Fruit fly (Drosophila melanogaster) whole organism, embryonic: ENCODE data around the gene CG11131.

ENCODE experiments used
- Abd-B ChIP-seq: fragments of 200-800 bp; sonication (Bioruptor generic); optimal IDR thresholded peaks from 2 replicates; lab custom pipeline; 2018; ENCODE audit warnings: missing biosample characterization, mild to moderate bottlenecking, missing genetic modification characterization, moderate library complexity
- Awh ChIP-seq: fragments of 200-800 bp; sonication (Bioruptor generic); IDR thresholded peaks from 2 replicates; pipeline ENCODE4, ENCODE4 v1.3.6; 2022; ENCODE audit warnings: missing biosample characterization, missing genetic modification characterization
- Blimp-1 ChIP-seq: fragments of 200-800 bp; sonication (Bioruptor generic); optimal IDR thresholded peaks from 3 replicates; lab custom pipeline; 2018; ENCODE audit warnings: missing biosample characterization, missing genetic modification characterization, mild to moderate bottlenecking, moderate library complexity, missing genetic modification reagents
- BtbVII ChIP-seq: fragments of 200-800 bp; sonication (Bioruptor generic); optimal IDR thresholded peaks from 3 replicates; lab custom pipeline; 2017; ENCODE audit warnings: missing biosample characterization, mild to moderate bottlenecking, missing genetic modification characterization
- CG10654 ChIP-seq: fragments of 200-800 bp; sonication (Bioruptor generic); optimal IDR thresholded peaks from 2 replicates; lab custom pipeline; 2016; ENCODE audit warnings: missing biosample characterization, missing genetic modification characterization
- CG10959 ChIP-seq: fragments of 200-800 bp; sonication (Bioruptor generic); IDR thresholded peaks from 2 replicates; pipeline ENCODE4 v1.3.6; 2022; ENCODE audit warnings: missing biosample characterization, missing genetic modification characterization
- CG12391 ChIP-seq: fragments of 200-800 bp; sonication (Bioruptor generic); optimal IDR thresholded peaks from 3 replicates; lab custom pipeline; 2018; ENCODE audit warnings: missing biosample characterization, mild to moderate bottlenecking, missing genetic modification characterization, moderate library complexity
- CG12744 ChIP-seq: fragments of 200-800 bp; sonication (Bioruptor generic); optimal IDR thresholded peaks from 2 replicates; lab custom pipeline; 2016; ENCODE audit warnings: missing biosample characterization, missing genetic modification characterization
- CG13894 ChIP-seq: fragments of 200-800 bp; sonication (Bioruptor generic); optimal IDR thresholded peaks from 3 replicates; lab custom pipeline; 2018; ENCODE audit warnings: missing biosample characterization, mild to moderate bottlenecking, missing genetic modification characterization, moderate library complexity
- CG14710 ChIP-seq: fragments of 200-800 bp; sonication (Bioruptor generic); optimal IDR thresholded peaks from 3 replicates; lab custom pipeline; 2019; ENCODE audit warnings: missing biosample characterization, mild to moderate bottlenecking, missing genetic modification characterization, moderate library complexity
- CG15696 ChIP-seq: fragments of 200-800 bp; sonication (Bioruptor generic); optimal IDR thresholded peaks from 2 replicates; lab custom pipeline; 2019; ENCODE audit warnings: missing biosample characterization, mild to moderate bottlenecking, missing genetic modification characterization, moderate library complexity
- CG1647 ChIP-seq: fragments of 200-800 bp; sonication (Bioruptor generic); optimal IDR thresholded peaks from 3 replicates; lab custom pipeline; 2016; ENCODE audit warnings: missing biosample characterization, missing genetic modification characterization
- CG16815 ChIP-seq: fragments of 200-800 bp; sonication (Bioruptor generic); optimal IDR thresholded peaks from 3 replicates; lab custom pipeline; 2017; ENCODE audit warnings: missing biosample characterization, mild to moderate bottlenecking, missing genetic modification characterization
- CG17186 ChIP-seq: fragments of 200-800 bp; sonication (Bioruptor generic); optimal IDR thresholded peaks from 3 replicates; lab custom pipeline; 2017; ENCODE audit warnings: missing biosample characterization, missing genetic modification reagents, missing genetic modification characterization
- CG17361 ChIP-seq: fragments of 200-800 bp; sonication (Bioruptor generic); IDR thresholded peaks from 3 replicates; pipeline ENCODE4 v1.3.6; 2022; ENCODE audit warnings: missing biosample characterization, missing genetic modification characterization
- CG17385 ChIP-seq: fragments of 200-800 bp; sonication (Bioruptor generic); optimal IDR thresholded peaks from 3 replicates; lab custom pipeline; 2018; ENCODE audit warnings: missing biosample characterization, mild to moderate bottlenecking, missing genetic modification characterization
- CG17912 ChIP-seq: fragments of 200-800 bp; sonication (Bioruptor generic); optimal IDR thresholded peaks from 2 replicates; lab custom pipeline; 2018; ENCODE audit warnings: missing biosample characterization, mild to moderate bottlenecking, missing genetic modification characterization
- CG2120 ChIP-seq: fragments of 200-800 bp; sonication (Bioruptor generic); optimal IDR thresholded peaks from 3 replicates; lab custom pipeline; 2016; ENCODE audit warnings: missing biosample characterization, missing genetic modification characterization
- CG2202 ChIP-seq: fragments of 200-800 bp; sonication (Bioruptor generic); optimal IDR thresholded peaks from 2 replicates; lab custom pipeline; 2018; ENCODE audit warnings: missing biosample characterization, mild to moderate bottlenecking, missing genetic modification characterization
- CG31441 ChIP-seq: fragments of 200-800 bp; sonication (Bioruptor generic); IDR thresholded peaks from 2 replicates; pipeline ENCODE4 v1.3.6; 2022; ENCODE audit warnings: missing biosample characterization, missing genetic modification characterization
- CG34422 ChIP-seq: fragments of 200-800 bp; sonication (Bioruptor generic); IDR thresholded peaks from 3 replicates; pipeline ENCODE4 v1.3.6; 2022; ENCODE audit warnings: missing biosample characterization, missing genetic modification characterization
- CG5180 ChIP-seq: fragments of 200-800 bp; sonication (Bioruptor generic); optimal IDR thresholded peaks from 3 replicates; lab custom pipeline; 2017; ENCODE audit warnings: missing biosample characterization, missing genetic modification characterization, mild to moderate bottlenecking, moderate library complexity, missing genetic modification reagents
- CG6272 ChIP-seq: fragments of 200-800 bp; sonication (Bioruptor generic); IDR thresholded peaks from 2 replicates; pipeline ENCODE4 v1.3.6; 2022; ENCODE audit warnings: missing biosample characterization, missing genetic modification characterization
- CG6654 ChIP-seq: fragments of 200-800 bp; sonication (Bioruptor generic); optimal IDR thresholded peaks from 2 replicates; lab custom pipeline; 2017; ENCODE audit warnings: missing biosample characterization, mild to moderate bottlenecking, missing genetic modification characterization
- CG6765 ChIP-seq: fragments of 200-800 bp; sonication (Bioruptor generic); optimal IDR thresholded peaks from 3 replicates; lab custom pipeline; 2017; ENCODE audit warnings: missing biosample characterization, mild to moderate bottlenecking, missing genetic modification characterization
- CG7357 ChIP-seq: fragments of 200-800 bp; sonication (Bioruptor generic); IDR thresholded peaks from 3 replicates; pipeline ENCODE4 v1.3.6; 2022; ENCODE audit warnings: missing biosample characterization, missing genetic modification characterization
- CG9727 ChIP-seq: fragments of 200-800 bp; sonication (Bioruptor generic); optimal IDR thresholded peaks from 3 replicates; lab custom pipeline; 2017; ENCODE audit warnings: missing biosample characterization, mild to moderate bottlenecking, missing genetic modification characterization
- Dip3 ChIP-seq: fragments of 200-800 bp; sonication (Bioruptor generic); optimal IDR thresholded peaks from 3 replicates; lab custom pipeline; 2016; ENCODE audit warnings: missing biosample characterization, missing genetic modification characterization
- Dref ChIP-seq: fragments of 200-800 bp; sonication (Bioruptor generic); IDR thresholded peaks from 2 replicates; pipeline ENCODE4 v1.3.6; 2022; ENCODE audit warnings: missing biosample characterization, missing genetic modification characterization
- Eip74EF ChIP-seq, 2 experiments: fragments of 200-800 bp in 1 of 2; fragments of >200 bp in 1 of 2; sonication (Bioruptor generic) in 1 of 2; optimal IDR thresholded peaks; 2 replicates each; lab custom pipeline; 2017 to 2019; ENCODE audit warnings: missing biosample characterization in 2 of 2, missing genetic modification characterization in 2 of 2, mild to moderate bottlenecking in 1 of 2, moderate library complexity in 1 of 2
- Hand ChIP-seq: fragments of 200-800 bp; sonication (Bioruptor generic); optimal IDR thresholded peaks from 2 replicates; lab custom pipeline; 2017; ENCODE audit warnings: mild to moderate bottlenecking, missing biosample characterization, missing genetic modification reagents, missing genetic modification characterization
- Mrtf ChIP-seq: fragments of 200-800 bp; sonication (Bioruptor generic); IDR thresholded peaks from 3 replicates; pipeline ENCODE4 v1.3.6; 2022; ENCODE audit warnings: missing biosample characterization, missing genetic modification characterization
- NK7.1 ChIP-seq: fragments of 200-800 bp; sonication (Bioruptor generic); optimal IDR thresholded peaks from 3 replicates; lab custom pipeline; 2016; ENCODE audit warnings: missing biosample characterization, missing genetic modification characterization
- Oaz ChIP-seq: fragments of 200-800 bp; sonication (Bioruptor generic); IDR thresholded peaks from 2 replicates; pipeline ENCODE4 v1.3.6; 2022; ENCODE audit warnings: missing biosample characterization, missing genetic modification characterization
- Poxn ChIP-seq: fragments of 200-800 bp; sonication (Bioruptor generic); IDR thresholded peaks from 2 replicates; pipeline ENCODE4 v1.3.6; 2022; ENCODE audit warnings: missing biosample characterization, missing genetic modification characterization
- Vsx1 ChIP-seq: fragments of 200-800 bp; sonication (Bioruptor generic); optimal IDR thresholded peaks from 2 replicates; lab custom pipeline; 2017; ENCODE audit warnings: missing biosample characterization, mild to moderate bottlenecking, missing genetic modification characterization, missing genetic modification reagents
- Xbp1 ChIP-seq: fragments of 200-800 bp; sonication (Bioruptor generic); optimal IDR thresholded peaks from 3 replicates; lab custom pipeline; 2016; ENCODE audit warnings: missing biosample characterization, mild to moderate bottlenecking, missing genetic modification characterization
- ase ChIP-seq: fragments of 200-800 bp; sonication (Bioruptor generic); IDR thresholded peaks from 3 replicates; pipeline ENCODE4 v1.3.6; 2022; ENCODE audit warnings: missing biosample characterization, missing genetic modification characterization
- ci ChIP-seq: fragments of 200-800 bp; sonication (Bioruptor generic); IDR thresholded peaks from 3 replicates; pipeline ENCODE4 v1.3.6; 2022; ENCODE audit warnings: missing biosample characterization, missing genetic modification characterization
- fd3F ChIP-seq: fragments of 200-800 bp; sonication (Bioruptor generic); optimal IDR thresholded peaks from 2 replicates; lab custom pipeline; 2018; ENCODE audit warnings: missing biosample characterization, mild to moderate bottlenecking, missing genetic modification characterization, moderate library complexity
- gsb-n ChIP-seq: fragments of 200-800 bp; sonication (Bioruptor generic); optimal IDR thresholded peaks from 3 replicates; lab custom pipeline; 2018; ENCODE audit warnings: missing biosample characterization, mild to moderate bottlenecking, missing genetic modification characterization
- luna ChIP-seq: fragments of 200-800 bp; sonication (Bioruptor generic); optimal IDR thresholded peaks from 2 replicates; lab custom pipeline; 2016; ENCODE audit warnings: missing biosample characterization, missing genetic modification characterization
- nau ChIP-seq: fragments of 200-800 bp; sonication (Bioruptor generic); optimal IDR thresholded peaks from 3 replicates; lab custom pipeline; 2017; ENCODE audit warnings: missing biosample characterization, mild to moderate bottlenecking, missing genetic modification characterization, missing genetic modification reagents
- odd ChIP-seq: fragments of 200-800 bp; sonication (Bioruptor generic); optimal IDR thresholded peaks from 2 replicates; lab custom pipeline; 2017; ENCODE audit warnings: missing biosample characterization, mild to moderate bottlenecking, missing genetic modification characterization
- otp ChIP-seq: fragments of 200-800 bp; sonication (Bioruptor generic); IDR thresholded peaks from 3 replicates; pipeline ENCODE4, ENCODE4 v1.3.6; 2022; ENCODE audit warnings: missing biosample characterization, missing genetic modification characterization
- p53 ChIP-seq: fragments of 200-800 bp; sonication (Bioruptor generic); optimal IDR thresholded peaks from 2 replicates; lab custom pipeline; 2016; ENCODE audit warnings: missing biosample characterization, missing genetic modification characterization
- peb ChIP-seq: fragments of 200-800 bp; sonication (Bioruptor generic); IDR thresholded peaks from 2 replicates; pipeline ENCODE4 v1.3.6; 2022; ENCODE audit warnings: missing biosample characterization, missing genetic modification characterization
- pzg ChIP-seq: fragments of 200-800 bp; sonication (Bioruptor generic); optimal IDR thresholded peaks from 3 replicates; lab custom pipeline; 2018; ENCODE audit warnings: missing biosample characterization, mild to moderate bottlenecking, missing genetic modification characterization, moderate library complexity
- sens-2 ChIP-seq: fragments of 200-800 bp; sonication (Bioruptor generic); IDR thresholded peaks from 2 replicates; pipeline ENCODE4 v1.3.6; 2022; ENCODE audit warnings: missing biosample characterization, missing genetic modification characterization
- tgo ChIP-seq: fragments of 200-800 bp; sonication (Bioruptor generic); IDR thresholded peaks from 3 replicates; pipeline ENCODE4 v1.3.6; 2022; ENCODE audit warnings: missing biosample characterization, missing genetic modification characterization
- vfl ChIP-seq: fragments of 200-800 bp; sonication (Bioruptor generic); optimal IDR thresholded peaks from 2 replicates; lab custom pipeline; 2016; ENCODE audit warnings: missing biosample characterization, missing genetic modification characterization

CG11131 gene

dm6 chr3L:22865061-22865418 lies 33.5 kb upstream of the CG11131 start (continued):
- TF ChIP-seq CG14710 (tag; lab: Kevin White, UChicago) (peak; percentile 17), Mrtf (GFP tag; lab: Robert Waterston, UW) (peak; percentile 16; the same call in 1 of the 3 replicates), vfl (GFP tag; lab: Kevin White, UChicago) (peak; percentile 40), Blimp-1 (peak; percentile 51), fd3F (GFP tag; lab: Kevin White, UChicago) (peak; percentile 67), CG2120 (peak; percentile 64), ase (peak; percentile 56; the same call in 1 of the 3 replicates), Dref (GFP tag; lab: Robert Waterston, UW) (no peak), CG15696 (tag; lab: Kevin White, UChicago) (peak; percentile 23), CG34422 (GFP tag; lab: Robert Waterston, UW) (no peak), Xbp1 (GFP tag; lab: Kevin White, UChicago) (peak; percentile 60), tgo (peak; percentile 70; the same call in 2 of the 3 replicates), Oaz (GFP tag; lab: Robert Waterston, UW) (peak; percentile 67), CG1647 (GFP tag; lab: Kevin White, UChicago) (peak; percentile 26), CG12744 (GFP tag; lab: Kevin White, UChicago) (peak; percentile 11), CG6272 (GFP tag; lab: Robert Waterston, UW) (no peak), sens-2 (no peak), CG17385 (GFP tag; lab: Kevin White, UChicago) (peak; percentile 74), Eip74EF (GFP tag; optimal IDR thresholded peaks at IDR 0.05; lab: Kevin White, UChicago) (peak in 1 of 2 experiments; percentile 71), CG31441 (GFP tag; lab: Robert Waterston, UW) (peak; percentile 85), CG6765 (GFP tag; lab: Kevin White, UChicago) (peak; percentile 4), otp (no peak), CG9727 (GFP tag; lab: Kevin White, UChicago) (peak; percentile 21), Vsx1 (GFP tag; lab: Kevin White, UChicago) (peak; percentile 72), CG10654 (GFP tag; lab: Kevin White, UChicago) (peak; percentile 43), CG17361 (GFP tag; lab: Robert Waterston, UW) (peak; percentile 80), CG6654 (GFP tag; lab: Kevin White, UChicago) (no peak), BtbVII (GFP tag; lab: Kevin White, UChicago) (peak; percentile 60), CG5180 (GFP tag; lab: Kevin White, UChicago) (peak; percentile 50), ci (GFP tag; lab: Robert Waterston, UW) (no peak; the same call in 1 of the 3 replicates), CG10959 (GFP tag; lab: Robert Waterston, UW) (no peak), pzg (GFP tag; lab: Kevin White, UChicago) (no peak), CG7357 (no peak), Poxn (GFP tag; lab: Robert Waterston, UW) (no peak), CG12391 (tag; lab: Kevin White, UChicago) (peak; percentile 77), Dip3 (GFP tag; lab: Kevin White, UChicago) (no peak), Abd-B (GFP tag; lab: Kevin White, UChicago) (peak; percentile 47), peb (0 out of 2 replicates have a peak, but pooled peaks have one; percentile 32), odd (peak; percentile 77), luna (GFP tag; lab: Kevin White, UChicago) (no peak), Awh (GFP tag; lab: Robert Waterston, UW) (peak; percentile 46; the same call in 1 of the 2 replicates), NK7.1 (GFP tag; lab: Kevin White, UChicago) (no peak), CG17186 (GFP tag; lab: Kevin White, UChicago) (no peak), Hand (GFP tag; lab: Kevin White, UChicago) (peak; percentile 61), CG13894 (tag; lab: Kevin White, UChicago) (peak; percentile 37), p53 (GFP tag; lab: Kevin White, UChicago) (no peak), CG16815 (peak; percentile 40), CG2202 (tag; lab: Kevin White, UChicago) (no peak), nau (GFP tag; lab: Kevin White, UChicago) (no peak), CG17912 (GFP tag; lab: Kevin White, UChicago) (no peak), gsb-n (tag; lab: Kevin White, UChicago) (peak; percentile 68)
